Fruit fly (Drosophila melanogaster) whole organism, embryonic: ENCODE results near the gene CG5440.

Source experiments
- CG10209 ChIP-seq: fragments of 200-800 bp; sonication (Bioruptor generic); optimal IDR thresholded peaks from 3 replicates; lab custom pipeline; 2017; ENCODE audit warnings: missing biosample characterization, mild to moderate bottlenecking, missing genetic modification characterization, missing genetic modification reagents
- CG1024 ChIP-seq: fragments of 200-800 bp; sonication (Bioruptor generic); IDR thresholded peaks from 2 replicates; pipeline ENCODE4 v1.3.6; 2022; ENCODE audit warnings: missing biosample characterization, missing genetic modification characterization
- CG10543 ChIP-seq: fragments of 200-800 bp; sonication (Bioruptor generic); optimal IDR thresholded peaks from 3 replicates; lab custom pipeline; 2017; ENCODE audit warnings: missing biosample characterization, mild to moderate bottlenecking, missing genetic modification characterization, moderate library complexity
- CG12155 ChIP-seq: fragments of 200-800 bp; sonication (Bioruptor generic); optimal IDR thresholded peaks from 3 replicates; lab custom pipeline; 2016; ENCODE audit warnings: missing biosample characterization, missing genetic modification characterization
- CG12219 ChIP-seq: fragments of 200-800 bp; sonication (Bioruptor generic); optimal IDR thresholded peaks from 3 replicates; lab custom pipeline; 2018; ENCODE audit warnings: missing biosample characterization, mild to moderate bottlenecking, missing genetic modification characterization
- CG14014 ChIP-seq: fragments of 200-800 bp; sonication (Bioruptor generic); IDR thresholded peaks from 2 replicates; pipeline ENCODE4 v1.3.6; 2022; ENCODE audit warnings: missing biosample characterization, missing genetic modification characterization
- CG1647 ChIP-seq: fragments of 200-800 bp; sonication (Bioruptor generic); optimal IDR thresholded peaks from 3 replicates; lab custom pipeline; 2016; ENCODE audit warnings: missing biosample characterization, missing genetic modification characterization
- CG16813 ChIP-seq: fragments of 200-800 bp; sonication (Bioruptor generic); IDR thresholded peaks from 3 replicates; pipeline ENCODE4 v1.3.6; 2022; ENCODE audit warnings: missing biosample characterization, missing genetic modification characterization; ENCODE audit not compliant: partially characterized antibody
- CG18262 ChIP-seq: fragments of 200-800 bp; optimal IDR thresholded peaks from 3 replicates; lab custom pipeline; 2019; ENCODE audit warnings: missing biosample characterization, mild to moderate bottlenecking, missing genetic modification characterization, moderate library complexity
- CG31441 ChIP-seq: fragments of 200-800 bp; sonication (Bioruptor generic); IDR thresholded peaks from 2 replicates; pipeline ENCODE4 v1.3.6; 2022; ENCODE audit warnings: missing biosample characterization, missing genetic modification characterization
- CG42726 ChIP-seq: fragments of 200-800 bp; sonication (Bioruptor generic); IDR thresholded peaks from 2 replicates; pipeline ENCODE4 v1.3.6; 2022; ENCODE audit warnings: missing biosample characterization, missing genetic modification characterization; ENCODE audit not compliant: partially characterized antibody
- CG4404 ChIP-seq: fragments of 200-800 bp; sonication (Bioruptor generic); IDR thresholded peaks from 2 replicates; pipeline ENCODE4 v1.3.6; 2022; ENCODE audit warnings: missing biosample characterization, missing genetic modification characterization
- CG7928 ChIP-seq: fragments of 200-800 bp; sonication (Bioruptor generic); optimal IDR thresholded peaks from 2 replicates; lab custom pipeline; 2017; ENCODE audit warnings: missing biosample characterization, mild to moderate bottlenecking, missing genetic modification characterization
- CG7963 ChIP-seq: fragments of 200-800 bp; sonication (Bioruptor generic); IDR thresholded peaks from 3 replicates; pipeline ENCODE4 v1.3.6; 2022; ENCODE audit warnings: missing biosample characterization, missing genetic modification characterization; ENCODE audit not compliant: partially characterized antibody
- CG8765 ChIP-seq: fragments of 200-800 bp; sonication (Bioruptor generic); IDR thresholded peaks from 2 replicates; pipeline ENCODE4 v1.3.6; 2022; ENCODE audit warnings: missing biosample characterization, missing genetic modification characterization
- CTCF ChIP-seq: fragments of 200-800 bp; sonication (Bioruptor generic); optimal IDR thresholded peaks from 2 replicates; lab custom pipeline; 2017; ENCODE audit warnings: missing biosample characterization, mild to moderate bottlenecking, missing genetic modification characterization, moderate library complexity
- D19A ChIP-seq: fragments of 200-800 bp; optimal IDR thresholded peaks from 3 replicates; lab custom pipeline; 2019; ENCODE audit warnings: missing biosample characterization, mild to moderate bottlenecking, missing genetic modification characterization, moderate library complexity
- Eip74EF ChIP-seq, 2 experiments: fragments of 200-800 bp in 1 of 2; fragments of >200 bp in 1 of 2; sonication (Bioruptor generic) in 1 of 2; optimal IDR thresholded peaks; 2 replicates each; lab custom pipeline; 2017 to 2019; ENCODE audit warnings: missing biosample characterization in 2 of 2, missing genetic modification characterization in 2 of 2, mild to moderate bottlenecking in 1 of 2, moderate library complexity in 1 of 2
- Fer3 ChIP-seq: fragments of 200-800 bp; sonication (Bioruptor generic); optimal IDR thresholded peaks from 2 replicates; lab custom pipeline; 2018; ENCODE audit warnings: missing biosample characterization, mild to moderate bottlenecking, missing genetic modification characterization, moderate library complexity
- HmgD ChIP-seq: fragments of 200-800 bp; sonication (Bioruptor generic); optimal IDR thresholded peaks from 3 replicates; lab custom pipeline; 2016; ENCODE audit warnings: missing biosample characterization, missing genetic modification characterization
- HmgZ ChIP-seq: fragments of 200-800 bp; sonication (Bioruptor generic); optimal IDR thresholded peaks from 2 replicates; lab custom pipeline; 2018; ENCODE audit warnings: missing biosample characterization, mild to moderate bottlenecking, missing genetic modification characterization
- Max ChIP-seq: fragments of 200-800 bp; sonication (Bioruptor generic); optimal IDR thresholded peaks from 2 replicates; lab custom pipeline; 2016; ENCODE audit warnings: missing biosample characterization, mild to moderate bottlenecking, missing genetic modification characterization
- Myb ChIP-seq: fragments of 200-800 bp; sonication (Bioruptor generic); optimal IDR thresholded peaks from 2 replicates; lab custom pipeline; 2016; ENCODE audit warnings: missing biosample characterization, missing genetic modification characterization
- NC2β ChIP-seq: fragments of 200-800 bp; sonication (Bioruptor generic); optimal IDR thresholded peaks from 2 replicates; lab custom pipeline; 2016; ENCODE audit warnings: missing biosample characterization, missing genetic modification characterization
- Neu2 ChIP-seq: fragments of 200-800 bp; sonication (Bioruptor generic); optimal IDR thresholded peaks from 3 replicates; lab custom pipeline; 2016; ENCODE audit warnings: missing biosample characterization, missing genetic modification characterization, borderline replicate concordance
- Nf-YA ChIP-seq: fragments of 200-800 bp; sonication (Bioruptor generic); IDR thresholded peaks from 2 replicates; pipeline ENCODE4 v1.3.6; 2022; ENCODE audit warnings: missing biosample characterization, missing genetic modification characterization
- Opbp ChIP-seq: fragments of 200-800 bp; sonication (Bioruptor generic); IDR thresholded peaks from 3 replicates; pipeline ENCODE4 v1.3.6; 2022; ENCODE audit warnings: missing biosample characterization, missing genetic modification characterization; ENCODE audit not compliant: partially characterized antibody
- Spps ChIP-seq: fragments of 200-800 bp; sonication (Bioruptor generic); optimal IDR thresholded peaks from 2 replicates; lab custom pipeline; 2018; ENCODE audit warnings: missing biosample characterization, mild to moderate bottlenecking, missing genetic modification characterization
- Taf1 ChIP-seq: fragments of 200-800 bp; sonication (Bioruptor generic); IDR thresholded peaks from 2 replicates; pipeline ENCODE4 v1.3.6; 2022; ENCODE audit warnings: missing biosample characterization, missing genetic modification characterization
- bowl ChIP-seq: fragments of 200-800 bp; sonication (Bioruptor generic); IDR thresholded peaks from 2 replicates; pipeline ENCODE4 v1.3.6; 2022; ENCODE audit warnings: missing biosample characterization, missing genetic modification characterization
- ci ChIP-seq: fragments of 200-800 bp; sonication (Bioruptor generic); IDR thresholded peaks from 3 replicates; pipeline ENCODE4 v1.3.6; 2022; ENCODE audit warnings: missing biosample characterization, missing genetic modification characterization
- croc ChIP-seq: fragments of 200-800 bp; sonication (Bioruptor generic); conservative IDR thresholded peaks from 3 replicates; pipeline ENCODE4 v1.3.6; 2022; ENCODE audit warnings: missing biosample characterization, missing genetic modification characterization
- danr ChIP-seq: fragments of 200-800 bp; sonication (Bioruptor generic); IDR thresholded peaks from 2 replicates; pipeline ENCODE4 v1.3.6; 2022; ENCODE audit warnings: missing biosample characterization, missing genetic modification characterization
- fd96Cb ChIP-seq: fragments of 200-800 bp; sonication (Bioruptor generic); optimal IDR thresholded peaks from 2 replicates; lab custom pipeline; 2018; ENCODE audit warnings: missing biosample characterization, mild to moderate bottlenecking, missing genetic modification characterization, moderate library complexity
- ftz-f1 ChIP-seq: fragments of 200-800 bp; sonication (Bioruptor generic); optimal IDR thresholded peaks from 2 replicates; lab custom pipeline; 2016; ENCODE audit warnings: missing biosample characterization, missing genetic modification characterization
- her ChIP-seq: fragments of 200-800 bp; sonication (Bioruptor generic); optimal IDR thresholded peaks from 2 replicates; lab custom pipeline; 2016; ENCODE audit warnings: missing biosample characterization, missing genetic modification characterization
- insv ChIP-seq, 2 experiments: fragments of 200-800 bp; sonication (Bioruptor generic); optimal IDR thresholded peaks; 3 replicates each; lab custom pipeline; 2016 to 2018; ENCODE audit warnings: missing biosample characterization in 2 of 2, missing genetic modification characterization in 2 of 2
- jigr1 ChIP-seq: fragments of 200-800 bp; sonication (Bioruptor generic); IDR thresholded peaks from 3 replicates; pipeline ENCODE4 v1.3.6; 2022; ENCODE audit warnings: missing biosample characterization, missing genetic modification characterization
- mam ChIP-seq: fragments of 200-800 bp; sonication (Bioruptor generic); optimal IDR thresholded peaks from 3 replicates; lab custom pipeline; 2016; ENCODE audit warnings: missing biosample characterization, missing genetic modification characterization
- oc ChIP-seq: fragments of 200-800 bp; sonication (Bioruptor generic); optimal IDR thresholded peaks from 2 replicates; lab custom pipeline; 2018; ENCODE audit warnings: missing biosample characterization, mild to moderate bottlenecking, missing genetic modification characterization, moderate library complexity
- onecut ChIP-seq: fragments of 200-800 bp; sonication (Bioruptor generic); IDR thresholded peaks from 2 replicates; pipeline ENCODE4 v1.3.6; 2022; ENCODE audit warnings: missing biosample characterization, missing genetic modification characterization
- pan ChIP-seq, 4 experiments: fragments of >200 bp in 3 of 4; fragments of 200-800 bp in 1 of 4; sonication (Bioruptor generic) in 1 of 4; optimal IDR thresholded peaks in 3 of 4; IDR thresholded peaks in 1 of 4; 2 replicates each; pipeline versions ENCODE4 v1.3.6 to Lab custom; 2017 to 2022; ENCODE audit warnings: missing biosample characterization in 2 of 4, missing genetic modification characterization in 2 of 4, mixed read lengths in 1 of 4
- pita ChIP-seq: fragments of 200-800 bp; sonication (Bioruptor generic); optimal IDR thresholded peaks from 2 replicates; lab custom pipeline; 2017; ENCODE audit warnings: missing biosample characterization, mild to moderate bottlenecking, missing genetic modification characterization
- repo ChIP-seq: fragments of 200-800 bp; sonication (Bioruptor generic); optimal IDR thresholded peaks from 2 replicates; lab custom pipeline; 2016; ENCODE audit warnings: missing biosample characterization, missing genetic modification characterization
- ro ChIP-seq: fragments of 200-800 bp; sonication (Bioruptor generic); IDR thresholded peaks from 2 replicates; pipeline ENCODE4 v1.3.6; 2022; ENCODE audit warnings: missing biosample characterization, missing genetic modification characterization
- sna ChIP-seq: fragments of 200-800 bp; sonication (Bioruptor generic); IDR thresholded peaks from 2 replicates; pipeline ENCODE4 v1.3.6; 2022; ENCODE audit warnings: missing biosample characterization, missing genetic modification characterization; ENCODE audit not compliant: partially characterized antibody
- ssp ChIP-seq: fragments of 200-800 bp; sonication (Bioruptor generic); IDR thresholded peaks from 2 replicates; pipeline ENCODE4 v1.3.6; 2022; ENCODE audit warnings: missing biosample characterization, missing genetic modification characterization
- sug ChIP-seq: fragments of 200-800 bp; optimal IDR thresholded peaks from 2 replicates; lab custom pipeline; 2019; ENCODE audit warnings: missing biosample characterization, mild to moderate bottlenecking, missing genetic modification characterization, moderate library complexity
- trh ChIP-seq: fragments of 200-800 bp; sonication (Bioruptor generic); optimal IDR thresholded peaks from 2 replicates; lab custom pipeline; 2016; ENCODE audit warnings: missing biosample characterization, missing genetic modification characterization
- ttk ChIP-seq: fragments of 200-800 bp; sonication (Bioruptor generic); IDR thresholded peaks from 2 replicates; pipeline ENCODE4 v2.1.2; 2022; ENCODE audit warnings: missing biosample characterization, missing genetic modification characterization
- vfl ChIP-seq: fragments of 200-800 bp; sonication (Bioruptor generic); optimal IDR thresholded peaks from 2 replicates; lab custom pipeline; 2016; ENCODE audit warnings: missing biosample characterization, missing genetic modification characterization
- yki ChIP-seq: fragments of >200 bp; optimal IDR thresholded peaks from 3 replicates; lab custom pipeline; 2018

The CG5440 gene

dm6 chr2L:1316422-1316821 is 17.5 kb upstream of the CG5440 start (continued):
- TF ChIP-seq CG10543 (GFP tag; lab: Kevin White, UChicago) (no peak), CG1647 (GFP tag; lab: Kevin White, UChicago) (no peak), jigr1 (no peak), insv (GFP tag; optimal IDR thresholded peaks at IDR 0.05; lab: Kevin White, UChicago) (no peak), CG10209 (GFP tag; lab: Kevin White, UChicago) (no peak), oc (tag; lab: Kevin White, UChicago) (no peak), Fer3 (tag; lab: Kevin White, UChicago) (peak; percentile 29), CG8765 (GFP tag; lab: Robert Waterston, UW) (no peak), pan (optimal IDR thresholded peaks at IDR 0.05; lab: Kevin White, UChicago) (no peak), pan (GFP tag; optimal IDR thresholded peaks at IDR 0.05 in 1 of 2, IDR thresholded peaks at IDR 0.05 in 1 of 2) (peak in 1 of 2 experiments; percentile 64), trh (no peak), pita (GFP tag; lab: Kevin White, UChicago) (no peak), CG12219 (GFP tag; lab: Kevin White, UChicago) (peak; percentile 6), CG7963 (GFP tag; lab: Robert Waterston, UW) (no peak), CG7928 (no peak), Spps (no peak), CG31441 (peak; percentile 47), Neu2 (GFP tag; lab: Kevin White, UChicago) (no peak), repo (GFP tag; lab: Kevin White, UChicago) (no peak), bowl (GFP tag; lab: Robert Waterston, UW) (no peak), ftz-f1 (GFP tag; lab: Kevin White, UChicago) (no peak), CG16813 (no peak), CG4404 (GFP tag; lab: Robert Waterston, UW) (no peak), danr (no peak), sna (no peak), NC2β (GFP tag; lab: Kevin White, UChicago) (no peak), croc (no peak), ci (GFP tag; lab: Robert Waterston, UW) (0 out of 3 replicates have a peak, but pooled peaks have one; percentile 58), Taf1 (GFP tag; lab: Robert Waterston, UW) (no peak; the same call in 1 of the 2 replicates), Myb (GFP tag; lab: Kevin White, UChicago) (no peak), CG14014 (GFP tag; lab: Robert Waterston, UW) (0 out of 2 replicates have a peak, but pooled peaks have one; percentile 14), D19A (tag; lab: Kevin White, UChicago) (peak; percentile 12), CTCF (GFP tag; lab: Kevin White, UChicago) (no peak), ssp (GFP tag; lab: Robert Waterston, UW) (no peak), CG12155 (GFP tag; lab: Kevin White, UChicago) (no peak), her (GFP tag; lab: Kevin White, UChicago) (no peak), HmgZ (no peak), HmgD (GFP tag; lab: Kevin White, UChicago) (no peak), Max (GFP tag; lab: Kevin White, UChicago) (no peak), ro (GFP tag; lab: Robert Waterston, UW) (no peak), vfl (no peak), mam (GFP tag; lab: Kevin White, UChicago) (no peak), Eip74EF (GFP tag; optimal IDR thresholded peaks at IDR 0.05; lab: Kevin White, UChicago) (no peak), CG42726 (GFP tag; lab: Robert Waterston, UW) (no peak), Nf-YA (GFP tag; lab: Robert Waterston, UW) (no peak), yki (lab: Kevin White, UChicago) (no peak), fd96Cb (no peak), onecut (GFP tag; lab: Robert Waterston, UW) (no peak), CG1024 (GFP tag; lab: Robert Waterston, UW) (no peak), ttk (GFP tag; lab: Robert Waterston, UW) (peak; percentile 7; the same call in 1 of the 2 replicates), Opbp (no peak), sug (tag; lab: Kevin White, UChicago) (no peak), CG18262 (tag; lab: Kevin White, UChicago) (no peak)
